Worm (Caenorhabditis elegans) whole organism, early embryonic: Measurements from ENCODE around the gene C14A4.7.

Experiments
- B0310.2 ChIP-seq: sonication (generic microtip); optimal IDR thresholded peaks from 2 replicates; lab custom pipeline; 2016; ENCODE audit warnings: mild to moderate bottlenecking, missing genetic modification characterization, missing compliant biosample characterization
- F13C5.2 ChIP-seq: sonication (generic microtip); optimal IDR thresholded peaks from 2 replicates; lab custom pipeline; 2017; ENCODE audit warnings: mild to moderate bottlenecking, missing genetic modification characterization, inconsistent platforms, missing compliant biosample characterization
- aly-1 ChIP-seq: sonication (generic microtip); optimal IDR thresholded peaks from 2 replicates; lab custom pipeline; 2016; ENCODE audit warnings: missing genetic modification characterization, missing compliant biosample characterization
- ama-1 ChIP-seq: fragments of 150-350 bp; optimal IDR thresholded peaks from 2 replicates; lab custom pipeline; 2014
- ceh-13 ChIP-seq: fragments of 200-800 bp; sonication (Bioruptor generic); optimal IDR thresholded peaks from 2 replicates; lab custom pipeline; 2018; ENCODE audit warnings: mild to moderate bottlenecking, missing genetic modification characterization, missing compliant biosample characterization
- ceh-36 ChIP-seq: sonication (generic microtip); optimal IDR thresholded peaks from 2 replicates; lab custom pipeline; 2016; ENCODE audit warnings: missing genetic modification characterization, inconsistent platforms, missing compliant biosample characterization
- ets-7 ChIP-seq: sonication (generic microtip); optimal IDR thresholded peaks from 2 replicates; lab custom pipeline; 2016; ENCODE audit warnings: missing genotype, missing genetic modification characterization, missing compliant biosample characterization
- flt-1 ChIP-seq: fragments of 200-800 bp; sonication (Bioruptor generic); IDR thresholded peaks from 2 replicates; pipeline ENCODE4 v1.3.6; 2022; ENCODE audit warnings: missing genetic modification characterization, missing compliant biosample characterization
- hmbx-1 ChIP-seq: sonication (generic microtip); optimal IDR thresholded peaks from 2 replicates; lab custom pipeline; 2016; ENCODE audit warnings: mild to moderate bottlenecking, missing genetic modification characterization, missing compliant biosample characterization
- hmg-4 ChIP-seq: fragments of 200-800 bp; sonication (Bioruptor generic); optimal IDR thresholded peaks from 2 replicates; lab custom pipeline; 2018; ENCODE audit warnings: mild to moderate bottlenecking, missing genetic modification characterization, missing compliant biosample characterization
- hnd-1 ChIP-seq: sonication (generic microtip); optimal IDR thresholded peaks from 2 replicates; lab custom pipeline; 2016; ENCODE audit warnings: missing genetic modification characterization, missing compliant biosample characterization
- pes-1 ChIP-seq: fragments of 200-800 bp; sonication (Bioruptor generic); IDR thresholded peaks from 2 replicates; pipeline ENCODE4 v1.3.6; 2022; ENCODE audit warnings: missing genetic modification reagents, missing genetic modification characterization, missing compliant biosample characterization
- scrt-1 ChIP-seq: fragments of 200-800 bp; sonication (Bioruptor generic); IDR thresholded peaks from 2 replicates; pipeline ENCODE4 v1.3.6; 2022; ENCODE audit warnings: missing genetic modification characterization, missing compliant biosample characterization
- sea-1 ChIP-seq: fragments of 200-800 bp; sonication (Bioruptor generic); conservative IDR thresholded peaks from 2 replicates; pipeline ENCODE4 v1.3.6; 2022; ENCODE audit warnings: missing genetic modification characterization, missing compliant biosample characterization
- tbx-11 ChIP-seq: fragments of 200-800 bp; sonication (Bioruptor generic); IDR thresholded peaks from 2 replicates; pipeline ENCODE4 v1.3.6; 2022; ENCODE audit warnings: missing genetic modification characterization, missing compliant biosample characterization
- tbx-37 ChIP-seq: fragments of 200-800 bp; sonication (Bioruptor generic); conservative IDR thresholded peaks from 2 replicates; pipeline ENCODE4 v1.3.6; 2022; ENCODE audit warnings: missing genetic modification reagents, missing genetic modification characterization, missing compliant biosample characterization
- tra-4 ChIP-seq: sonication (generic microtip); optimal IDR thresholded peaks from 2 replicates; lab custom pipeline; 2017; ENCODE audit warnings: missing genetic modification characterization, missing compliant biosample characterization

The C14A4.7 gene

DNA sequence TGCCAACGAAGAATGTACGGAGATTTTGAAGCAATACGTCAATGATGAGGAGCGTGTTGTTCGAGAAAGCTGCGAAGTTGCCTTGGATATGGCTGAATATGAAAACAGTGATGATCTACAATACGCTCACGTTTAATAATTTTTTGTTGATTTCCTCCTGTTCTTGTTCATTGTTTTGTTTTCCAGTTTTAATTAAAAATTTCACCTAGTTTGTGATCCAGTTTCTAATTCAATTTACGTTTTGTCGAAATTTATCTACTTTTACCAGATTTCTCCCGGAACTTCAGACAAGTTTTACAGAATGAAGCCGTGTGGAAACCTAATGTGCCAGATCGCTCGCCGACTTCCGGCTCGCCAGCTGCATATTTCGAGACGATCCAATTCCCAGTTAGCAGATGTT lies 15.5 kb downstream of the C14A4.7 start, which contains the start of gene dap-3:
TSS of gene dap-3 (plus strand) at position 301 of the 400 bp plus-strand sequence.
- TF ChIP-seq pes-1 (no peak), F13C5.2 (tag; lab: Kevin White, UChicago) (no peak), ama-1 (lab: Kevin White, UChicago) (no peak), ceh-36 (tag; lab: Kevin White, UChicago) (no peak), hmbx-1 (tag; lab: Kevin White, UChicago) (no peak), aly-1 (no peak), ceh-13 (GFP tag; lab: Kevin White, UChicago) (no peak), B0310.2 (tag; lab: Kevin White, UChicago) (no peak)

DNA sequence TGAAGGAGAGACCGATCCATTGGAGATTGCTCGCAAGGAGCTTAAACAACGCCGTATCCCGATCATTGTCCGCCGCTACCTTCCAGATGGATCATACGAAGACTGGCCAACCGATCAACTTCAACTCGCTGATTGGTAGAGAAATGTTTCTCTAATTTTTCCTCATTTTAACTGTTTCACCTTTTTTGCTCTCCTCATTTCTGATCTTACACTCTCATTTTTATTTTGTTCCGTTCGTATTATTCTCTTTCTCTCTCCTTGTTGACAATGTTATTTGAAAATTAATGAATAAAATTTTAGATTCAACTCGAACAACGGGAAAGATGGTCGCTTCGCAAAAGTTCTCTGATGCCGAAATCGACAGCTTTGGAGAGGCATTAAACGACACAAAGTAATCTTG lies 16.7 kb downstream of the C14A4.7 start, which contains the start of gene dohh-1:
TSS of gene dohh-1 (plus strand) at position 301 of the 400 bp plus-strand sequence.
- TF ChIP-seq ets-7 (tag; lab: Kevin White, UChicago) (no peak), tra-4 (no peak), B0310.2 (tag; lab: Kevin White, UChicago) (no peak), sea-1 (GFP tag; lab: Robert Waterston, UW) (no peak), F13C5.2 (tag; lab: Kevin White, UChicago) (no peak), scrt-1 (GFP tag; lab: Robert Waterston, UW) (no peak), tbx-37 (no peak), pes-1 (no peak), ceh-36 (tag; lab: Kevin White, UChicago) (no peak), tbx-11 (GFP tag; lab: Robert Waterston, UW) (no peak), hmbx-1 (tag; lab: Kevin White, UChicago) (no peak), ceh-13 (GFP tag; lab: Kevin White, UChicago) (no peak), aly-1 (no peak), hmg-4 (GFP tag; lab: Kevin White, UChicago) (no peak), hnd-1 (tag; lab: Kevin White, UChicago) (no peak), flt-1 (no peak), ama-1 (lab: Kevin White, UChicago) (no peak)

DNA sequence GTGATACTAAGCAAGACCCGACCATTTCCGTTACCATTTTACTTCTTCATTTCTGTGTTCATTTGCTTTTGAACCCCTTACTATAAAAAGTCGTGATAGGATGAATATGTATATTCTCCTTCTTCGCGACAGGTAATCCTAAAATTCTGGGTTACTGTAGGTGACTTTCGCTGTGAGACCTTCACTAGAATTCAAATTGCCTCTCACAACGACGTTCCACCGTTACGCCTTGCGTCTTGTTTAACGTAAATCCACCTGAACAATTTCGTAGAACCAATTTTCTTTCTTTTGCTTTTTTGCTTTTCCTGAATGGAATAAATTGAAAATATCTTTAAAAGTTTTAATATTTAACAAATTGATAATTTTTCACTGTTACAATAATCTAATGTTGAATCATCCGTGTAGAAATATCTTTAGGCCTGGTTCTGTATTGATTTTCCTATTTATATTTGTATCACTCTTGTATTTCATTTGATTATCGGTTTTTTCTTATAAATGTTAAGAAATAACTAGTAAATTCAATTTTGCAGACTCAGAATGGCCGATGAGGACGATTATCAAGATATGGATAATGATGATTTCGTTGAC lies 17.4 kb downstream of the C14A4.7 start, which contains the start of gene rpb-6:
TSS of gene rpb-6 (plus strand) at position 538 of the 588 bp plus-strand sequence.
- TF ChIP-seq F13C5.2 (tag; lab: Kevin White, UChicago) (no peak), hmg-4 (GFP tag; lab: Kevin White, UChicago) (no peak), ceh-13 (GFP tag; lab: Kevin White, UChicago) (no peak), B0310.2 (tag; lab: Kevin White, UChicago) (no peak), hnd-1 (tag; lab: Kevin White, UChicago) (no peak), hmbx-1 (tag; lab: Kevin White, UChicago) (no peak), pes-1 (no peak), tbx-11 (GFP tag; lab: Robert Waterston, UW) (no peak), aly-1 (no peak), tbx-37 (no peak), ceh-36 (tag; lab: Kevin White, UChicago) (no peak), sea-1 (GFP tag; lab: Robert Waterston, UW) (no peak), tra-4 (no peak)

DNA sequence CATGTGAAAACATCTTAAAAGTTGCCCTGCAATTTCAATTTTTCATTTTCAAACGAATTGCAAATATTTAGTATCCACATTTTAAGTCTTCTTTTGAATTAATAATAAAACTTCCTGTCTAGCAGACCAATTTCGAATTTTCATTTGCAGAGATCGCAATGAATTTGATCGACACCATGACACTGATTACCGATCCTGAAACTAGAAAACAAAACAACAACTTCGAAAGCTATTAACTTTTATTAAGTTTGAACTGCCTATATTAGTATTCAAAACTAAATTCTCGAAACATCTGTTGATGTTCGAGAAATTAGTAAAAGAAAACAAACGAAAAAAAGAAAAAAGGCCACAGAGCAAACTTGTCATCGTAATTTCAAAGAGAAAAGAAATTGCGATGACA lies 22.2 kb downstream of the C14A4.7 start:
- TF ChIP-seq sea-1 (GFP tag; lab: Robert Waterston, UW), result no peak
- no peak for TF ChIP-seq hmbx-1 (tag; lab: Kevin White, UChicago)
- TF ChIP-seq ets-7 (tag; lab: Kevin White, UChicago), result no peak
- no peak for TF ChIP-seq flt-1
- TF ChIP-seq tbx-37, result no peak
- TF ChIP-seq ceh-13 (GFP tag; lab: Kevin White, UChicago), result no peak
- no peak for TF ChIP-seq aly-1
- no peak for TF ChIP-seq B0310.2 (tag; lab: Kevin White, UChicago)
- no peak for TF ChIP-seq pes-1
- no peak for TF ChIP-seq tbx-11 (GFP tag; lab: Robert Waterston, UW)
- TF ChIP-seq hnd-1 (tag; lab: Kevin White, UChicago), result no peak
- no peak for TF ChIP-seq ama-1 (lab: Kevin White, UChicago)
- TF ChIP-seq tra-4, result no peak
- no peak for TF ChIP-seq ceh-36 (tag; lab: Kevin White, UChicago)
- no peak for TF ChIP-seq F13C5.2 (tag; lab: Kevin White, UChicago)
- TF ChIP-seq hmg-4 (GFP tag; lab: Kevin White, UChicago), result no peak
- TF ChIP-seq scrt-1 (GFP tag; lab: Robert Waterston, UW), result no peak

DNA sequence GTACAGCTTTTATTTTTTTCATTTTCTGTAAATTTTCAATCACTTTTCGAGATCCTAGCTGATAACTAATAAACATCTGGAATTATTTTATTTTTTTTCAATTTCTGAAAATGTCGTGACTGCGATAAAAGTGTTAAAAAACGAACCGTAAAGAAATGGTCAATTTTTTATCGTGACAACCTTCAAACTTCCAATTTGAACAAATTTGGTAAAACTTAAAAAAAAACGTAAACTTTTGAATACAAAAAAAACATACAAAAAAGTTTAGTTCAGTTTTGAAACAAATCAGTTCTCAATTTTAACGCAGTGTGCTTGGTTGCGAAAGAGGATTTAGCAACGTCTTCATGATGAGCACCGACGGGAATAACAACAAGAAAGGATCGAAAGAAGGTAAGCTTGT lies 24.4 kb downstream of the C14A4.7 start, which contains the start of gene C06A1.3:
TSS of gene C06A1.3 (plus strand) at position 301 of the 400 bp plus-strand sequence.
- TF ChIP-seq hnd-1 (tag; lab: Kevin White, UChicago) (no peak), ceh-13 (GFP tag; lab: Kevin White, UChicago) (no peak), ceh-36 (tag; lab: Kevin White, UChicago) (no peak), tbx-37 (no peak), tra-4 (no peak), scrt-1 (GFP tag; lab: Robert Waterston, UW) (no peak), ets-7 (tag; lab: Kevin White, UChicago) (no peak)

DNA sequence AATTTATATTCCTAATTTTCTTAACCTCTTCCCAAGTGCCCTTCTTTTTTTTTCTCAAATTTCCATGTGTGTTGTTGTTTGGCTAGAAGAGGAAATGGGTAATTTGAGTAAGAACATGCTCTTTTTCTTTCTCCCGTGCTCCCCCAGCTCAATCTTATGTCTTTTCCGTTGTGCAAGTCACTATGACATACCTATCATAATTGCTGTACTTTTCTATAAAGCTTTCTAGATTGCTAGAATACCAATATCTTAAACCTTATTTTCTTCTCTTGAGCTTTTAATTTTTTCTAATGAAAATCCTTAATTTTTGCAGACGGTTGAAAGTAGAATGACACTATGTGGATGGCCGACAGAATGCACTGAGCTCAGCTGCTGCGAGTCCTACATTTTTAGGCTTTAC lies 26.1 kb downstream of the C14A4.7 start, which contains the start of gene txt-13:
TSS of gene txt-13 (plus strand) at position 301 of the 400 bp plus-strand sequence.
- TF ChIP-seq tbx-11 (GFP tag; lab: Robert Waterston, UW) (no peak), F13C5.2 (tag; lab: Kevin White, UChicago) (no peak), ama-1 (lab: Kevin White, UChicago) (no peak)

DNA sequence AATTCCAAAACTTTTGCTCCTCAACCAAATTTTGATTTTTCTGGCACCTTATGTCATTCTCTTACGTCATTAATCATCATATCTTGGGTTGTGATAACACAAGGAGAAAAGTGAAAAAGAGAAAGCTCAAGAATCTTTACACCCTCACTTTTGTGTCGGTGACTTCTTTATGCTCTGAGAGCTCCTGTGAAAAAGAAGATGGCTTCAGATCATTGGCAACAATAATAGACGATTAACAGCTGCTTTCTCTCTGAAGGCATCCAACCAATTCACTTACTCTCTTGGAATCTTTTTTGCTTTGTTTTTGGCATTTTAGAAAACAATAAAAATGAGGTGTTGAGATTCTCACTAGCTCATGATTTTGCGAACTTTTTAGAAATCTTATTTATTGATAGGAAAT lies 26.9 kb downstream of the C14A4.7 start:
- TF ChIP-seq ama-1 (lab: Kevin White, UChicago) (no peak), tbx-37 (no peak), sea-1 (GFP tag; lab: Robert Waterston, UW) (no peak), tbx-11 (GFP tag; lab: Robert Waterston, UW) (no peak), B0310.2 (tag; lab: Kevin White, UChicago) (no peak), hmg-4 (GFP tag; lab: Kevin White, UChicago) (no peak), hnd-1 (tag; lab: Kevin White, UChicago) (no peak), flt-1 (no peak), ceh-36 (tag; lab: Kevin White, UChicago) (no peak), scrt-1 (GFP tag; lab: Robert Waterston, UW) (no peak), aly-1 (no peak), hmbx-1 (tag; lab: Kevin White, UChicago) (no peak), F13C5.2 (tag; lab: Kevin White, UChicago) (no peak), ceh-13 (GFP tag; lab: Kevin White, UChicago) (no peak), ets-7 (tag; lab: Kevin White, UChicago) (no peak), pes-1 (no peak), tra-4 (no peak)
